Fruit fly (Drosophila melanogaster): Measurements from ENCODE around the gene CG7341.

CG7341 gene

dm6 chr3L:18114038-18114926 lies 1.5 kb downstream of the CG7341 start:
- TF ChIP-seq CG17801 (GFP tag; optimal IDR thresholded peaks at IDR 0.05; ENCODE audit: partially characterized antibody) = peak; percentile 72

- TF ChIP-seq CG17801 (GFP tag; optimal IDR thresholded peaks at IDR 0.05; ENCODE audit: partially characterized antibody) = no peak
Observed at dm6 chr3L:18121889-18122288, 9.1 kb downstream of the CG7341 start, which contains the start of gene CG42853. TSS of gene CG42853 (minus strand) at chr3L:18121989.

dm6 chr3L:18124138-18124537 lies 11.4 kb downstream of the CG7341 start:
- no peak for TF ChIP-seq CG17801 (GFP tag; optimal IDR thresholded peaks at IDR 0.05; ENCODE audit: partially characterized antibody)

- TF ChIP-seq CG17801 (GFP tag; optimal IDR thresholded peaks at IDR 0.05; ENCODE audit: partially characterized antibody) = no peak
Observed at dm6 chr3L:18132589-18132988, 19.8 kb downstream of the CG7341 start, which contains the start of gene Cyp312a1. TSS of gene Cyp312a1 (minus strand) at chr3L:18132689.

- peak; percentile 7 for TF ChIP-seq CG17801 (GFP tag; optimal IDR thresholded peaks at IDR 0.05; ENCODE audit: partially characterized antibody)
Observed at dm6 chr3L:18137197-18137596, 24.4 kb downstream of the CG7341 start.

- no peak for TF ChIP-seq CG17801 (GFP tag; optimal IDR thresholded peaks at IDR 0.05; ENCODE audit: partially characterized antibody)
Observed at dm6 chr3L:18138280-18138679, 25.5 kb downstream of the CG7341 start.

dm6 chr3L:18139184-18139629 lies 26.4 kb downstream of the CG7341 start, which contains the start of gene geko:
TSS of gene geko (plus strand) at chr3L:18139402.
- peak; percentile 4 for TF ChIP-seq CG17801 (GFP tag; optimal IDR thresholded peaks at IDR 0.05; ENCODE audit: partially characterized antibody)

dm6 chr3L:18142969-18143368 lies 30.2 kb downstream of the CG7341 start:
- no peak for TF ChIP-seq CG17801 (GFP tag; optimal IDR thresholded peaks at IDR 0.05; ENCODE audit: partially characterized antibody)

- TF ChIP-seq CG17801 (GFP tag; optimal IDR thresholded peaks at IDR 0.05; ENCODE audit: partially characterized antibody) = no peak
Observed at dm6 chr3L:18144620-18145019, 31.9 kb downstream of the CG7341 start.

dm6 chr3L:18146833-18147232 lies 34.1 kb downstream of the CG7341 start:
- no peak for TF ChIP-seq CG17801 (GFP tag; optimal IDR thresholded peaks at IDR 0.05; ENCODE audit: partially characterized antibody)

dm6 chr3L:18147596-18147995 lies 34.8 kb downstream of the CG7341 start:
- TF ChIP-seq CG17801 (GFP tag; optimal IDR thresholded peaks at IDR 0.05; ENCODE audit: partially characterized antibody) = no peak

- peak; percentile 94 for TF ChIP-seq CG17801 (GFP tag; optimal IDR thresholded peaks at IDR 0.05; ENCODE audit: partially characterized antibody)
Observed at dm6 chr3L:18148418-18148973, 35.7 kb downstream of the CG7341 start, which contains the start of gene CG7330. TSS of gene CG7330 (plus strand) at chr3L:18148923.

dm6 chr3L:18154140-18154539 lies 41.4 kb downstream of the CG7341 start:
- TF ChIP-seq CG17801 (GFP tag; optimal IDR thresholded peaks at IDR 0.05; ENCODE audit: partially characterized antibody) = no peak

dm6 chr3L:18161175-18161574 lies 48.4 kb downstream of the CG7341 start:
- TF ChIP-seq CG17801 (GFP tag; optimal IDR thresholded peaks at IDR 0.05; ENCODE audit: partially characterized antibody) = no peak

dm6 chr3L:18162174-18162690 lies 49.5 kb downstream of the CG7341 start, which contains the start of gene CG13699:
TSS of gene CG13699 (minus strand) at chr3L:18162522.
- TF ChIP-seq CG17801 (GFP tag; optimal IDR thresholded peaks at IDR 0.05; ENCODE audit: partially characterized antibody) = no peak

- no peak for TF ChIP-seq CG17801 (GFP tag; optimal IDR thresholded peaks at IDR 0.05; ENCODE audit: partially characterized antibody)
Observed at dm6 chr3L:18163127-18163526, 50.4 kb downstream of the CG7341 start.

All from ovary, adult (tissue).